Worm (Caenorhabditis elegans) whole organism, mixed stage, embryonic: ENCODE data around the gene str-206.

ENCODE experiments used
- M03D4.4 ChIP-seq: sonication (generic microtip); optimal IDR thresholded peaks from 2 replicates; lab custom pipeline; 2017; ENCODE audit warnings: mild to moderate bottlenecking, missing genetic modification characterization, missing compliant biosample characterization
- bed-3 ChIP-seq: fragments of 200-800 bp; sonication (Bioruptor generic); optimal IDR thresholded peaks from 3 replicates; lab custom pipeline; 2018; ENCODE audit warnings: mild to moderate bottlenecking, missing genetic modification characterization, moderate library complexity, missing compliant biosample characterization
- blmp-1 ChIP-seq: fragments of 150-350 bp; optimal IDR thresholded peaks from 2 replicates; lab custom pipeline; 2014; ENCODE audit warnings: missing biosample characterization, missing genetic modification characterization
- ceh-39 ChIP-seq: fragments of 150-350 bp; optimal IDR thresholded peaks from 2 replicates; lab custom pipeline; 2014; ENCODE audit warnings: missing biosample characterization, missing genetic modification characterization
- ceh-43 ChIP-seq: fragments of 200-800 bp; sonication (Bioruptor generic); optimal IDR thresholded peaks from 2 replicates; lab custom pipeline; 2018; ENCODE audit warnings: mild to moderate bottlenecking, missing genetic modification characterization, moderate library complexity, missing compliant biosample characterization
- ceh-83 ChIP-seq: fragments of 200-800 bp; sonication (Bioruptor generic); optimal IDR thresholded peaks from 2 replicates; lab custom pipeline; 2018; ENCODE audit warnings: mild to moderate bottlenecking, missing genetic modification characterization, missing compliant biosample characterization
- ces-1 ChIP-seq: fragments of 150-350 bp; optimal IDR thresholded peaks from 2 replicates; lab custom pipeline; 2014; ENCODE audit warnings: missing biosample characterization, missing genetic modification reagents, missing genetic modification characterization
- cnd-1 ChIP-seq: fragments of 200-800 bp; sonication (Bioruptor generic); optimal IDR thresholded peaks from 2 replicates; lab custom pipeline; 2018; ENCODE audit warnings: mild to moderate bottlenecking, missing genetic modification characterization, missing compliant biosample characterization
- drap-1 ChIP-seq: fragments of 200-800 bp; sonication (Bioruptor generic); optimal IDR thresholded peaks from 3 replicates; lab custom pipeline; 2018; ENCODE audit warnings: mild to moderate bottlenecking, missing genetic modification characterization, missing compliant biosample characterization
- elt-1 ChIP-seq: sonication (generic microtip); optimal IDR thresholded peaks from 2 replicates; lab custom pipeline; 2017; ENCODE audit warnings: missing genetic modification characterization, mild to moderate bottlenecking, missing compliant biosample characterization, antibody characterized with exemption, moderate library complexity, borderline replicate concordance; ENCODE audit not compliant: insufficient read depth
- elt-3 ChIP-seq: fragments of 150-350 bp; optimal IDR thresholded peaks from 2 replicates; lab custom pipeline; 2014; ENCODE audit warnings: missing biosample characterization, missing genetic modification characterization
- flh-1 ChIP-seq: fragments of 200-800 bp; sonication (Bioruptor generic); optimal IDR thresholded peaks from 2 replicates; lab custom pipeline; 2018; ENCODE audit warnings: mild to moderate bottlenecking, missing genetic modification characterization, moderate library complexity, missing compliant biosample characterization
- ham-2 ChIP-seq: fragments of 200-800 bp; sonication (Bioruptor generic); optimal IDR thresholded peaks from 2 replicates; lab custom pipeline; 2018; ENCODE audit warnings: mild to moderate bottlenecking, missing genetic modification characterization, missing compliant biosample characterization
- hlh-1 ChIP-seq: fragments of 150-350 bp; optimal IDR thresholded peaks from 2 replicates; lab custom pipeline; 2014; ENCODE audit warnings: missing biosample characterization, missing genetic modification reagents, missing genetic modification characterization
- lin-13 ChIP-seq: fragments of 150-350 bp; optimal IDR thresholded peaks from 2 replicates; lab custom pipeline; 2014; ENCODE audit warnings: missing biosample characterization, missing genetic modification characterization
- lin-32 ChIP-seq: fragments of 200-800 bp; sonication (Bioruptor generic); optimal IDR thresholded peaks from 2 replicates; lab custom pipeline; 2018; ENCODE audit warnings: mild to moderate bottlenecking, missing genetic modification characterization, missing compliant biosample characterization
- lsy-2 ChIP-seq: fragments of 150-350 bp; optimal IDR thresholded peaks from 2 replicates; lab custom pipeline; 2014; ENCODE audit warnings: missing biosample characterization, missing genetic modification characterization
- mab-5 ChIP-seq: fragments of 150-350 bp; optimal IDR thresholded peaks from 2 replicates; lab custom pipeline; 2014; ENCODE audit warnings: missing biosample characterization, missing genetic modification characterization
- mep-1 ChIP-seq: fragments of 150-350 bp; optimal IDR thresholded peaks from 2 replicates; lab custom pipeline; 2017; ENCODE audit warnings: missing biosample characterization, missing genetic modification reagents, missing genetic modification characterization, inconsistent platforms
- mls-2 ChIP-seq: sonication (generic microtip); optimal IDR thresholded peaks from 2 replicates; lab custom pipeline; 2016; ENCODE audit warnings: mild to moderate bottlenecking, missing genetic modification characterization, moderate library complexity, missing compliant biosample characterization
- nhr-12 ChIP-seq: fragments of 150-350 bp; optimal IDR thresholded peaks from 2 replicates; lab custom pipeline; 2014; ENCODE audit warnings: missing biosample characterization, missing genetic modification characterization
- nhr-2 ChIP-seq: fragments of 150-350 bp; optimal IDR thresholded peaks from 2 replicates; lab custom pipeline; 2014; ENCODE audit warnings: missing biosample characterization, missing genetic modification characterization
- nhr-237 ChIP-seq: fragments of 150-350 bp; optimal IDR thresholded peaks from 2 replicates; lab custom pipeline; 2014; ENCODE audit warnings: missing biosample characterization, missing genetic modification characterization
- nhr-28 ChIP-seq: fragments of 150-350 bp; optimal IDR thresholded peaks from 2 replicates; lab custom pipeline; 2014; ENCODE audit warnings: missing biosample characterization, missing genetic modification characterization
- nhr-76 ChIP-seq: sonication (generic microtip); optimal IDR thresholded peaks from 2 replicates; lab custom pipeline; 2017; ENCODE audit warnings: missing biosample characterization, missing genetic modification characterization
- pha-4 ChIP-seq: fragments of 150-350 bp; optimal IDR thresholded peaks from 2 replicates; lab custom pipeline; 2018; ENCODE audit warnings: missing biosample characterization, missing genetic modification reagents, missing genetic modification characterization
- sem-2 ChIP-seq: fragments of 200-800 bp; sonication (Bioruptor generic); optimal IDR thresholded peaks from 2 replicates; lab custom pipeline; 2018; ENCODE audit warnings: mild to moderate bottlenecking, missing genetic modification characterization, missing compliant biosample characterization
- snpc-4 ChIP-seq: fragments of 150-350 bp; optimal IDR thresholded peaks from 2 replicates; lab custom pipeline; 2014; ENCODE audit warnings: missing biosample characterization, missing genetic modification characterization
- sptf-1 ChIP-seq: sonication (generic microtip); optimal IDR thresholded peaks from 2 replicates; lab custom pipeline; 2017; ENCODE audit warnings: mild to moderate bottlenecking, missing genetic modification characterization, moderate library complexity, missing compliant biosample characterization
- tbx-8 ChIP-seq: fragments of 200-800 bp; sonication (Bioruptor generic); optimal IDR thresholded peaks from 2 replicates; lab custom pipeline; 2018; ENCODE audit warnings: mild to moderate bottlenecking, missing genetic modification characterization, moderate library complexity, missing compliant biosample characterization
- unc-120 ChIP-seq: sonication (generic microtip); optimal IDR thresholded peaks from 2 replicates; lab custom pipeline; 2017; ENCODE audit warnings: missing genetic modification characterization, missing compliant biosample characterization; ENCODE audit not compliant: poor library complexity, severe bottlenecking
- unc-39 ChIP-seq: fragments of 150-350 bp; optimal IDR thresholded peaks from 2 replicates; lab custom pipeline; 2014; ENCODE audit warnings: missing biosample characterization, missing genetic modification characterization
- unc-62 ChIP-seq: fragments of 150-350 bp; optimal IDR thresholded peaks from 2 replicates; lab custom pipeline; 2014; ENCODE audit warnings: missing biosample characterization, missing genetic modification reagents, missing genetic modification characterization
- zip-8 ChIP-seq: fragments of 150-350 bp; optimal IDR thresholded peaks from 2 replicates; lab custom pipeline; 2014; ENCODE audit warnings: missing biosample characterization, missing genetic modification characterization
- ztf-11 ChIP-seq: fragments of 150-350 bp; optimal IDR thresholded peaks from 2 replicates; lab custom pipeline; 2014; ENCODE audit warnings: missing biosample characterization, missing genetic modification characterization

str-206 gene

DNA sequence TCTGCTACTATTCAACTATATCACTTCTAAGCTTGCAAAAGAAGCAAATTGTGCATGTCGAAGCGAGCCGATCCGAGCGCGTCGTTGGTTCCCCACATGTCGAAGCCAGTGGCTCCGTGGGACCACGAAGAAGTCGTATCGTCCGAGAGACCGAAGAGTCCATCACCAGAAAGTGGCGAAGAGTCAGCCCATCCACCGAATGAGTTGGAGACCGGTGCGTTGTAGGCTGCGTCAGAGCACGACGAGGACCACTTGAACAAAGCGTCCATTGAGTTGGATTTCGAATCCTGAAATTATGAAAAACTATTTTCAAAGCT is 6.0 kb downstream of the str-206 start:
- TF ChIP-seq nhr-12 (tag; lab: Kevin White, UChicago), result no peak
- TF ChIP-seq, all 35 proteins: peak for 0

DNA sequence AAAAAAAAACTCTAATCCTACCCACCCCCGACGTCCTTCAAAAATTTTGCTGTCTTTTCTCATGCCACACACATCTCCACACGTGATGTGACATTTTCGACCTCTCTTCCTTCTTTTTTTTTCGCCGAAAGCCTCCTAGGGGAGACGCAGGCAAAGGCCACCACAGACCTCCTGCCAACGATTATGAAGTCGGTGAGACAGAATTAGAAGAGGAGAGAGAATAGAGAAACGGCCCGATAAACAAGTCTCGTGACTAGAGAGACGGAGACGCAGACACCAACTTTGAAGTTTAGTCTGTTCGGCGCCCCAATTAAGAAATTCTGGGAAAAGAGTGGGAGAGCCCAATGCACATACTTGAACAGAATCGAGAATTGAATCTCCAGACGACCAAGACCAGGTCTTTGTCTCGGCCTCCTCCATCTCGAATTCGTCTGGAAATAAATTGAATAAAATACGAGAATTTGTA is 6.6 kb downstream of the str-206 start:
- TF ChIP-seq flh-1 (no peak), ham-2 (GFP tag; lab: Kevin White, UChicago) (no peak), lin-13 (tag; lab: Kevin White, UChicago) (no peak), nhr-237 (tag; lab: Kevin White, UChicago) (peak; percentile 51), ceh-43 (GFP tag; lab: Kevin White, UChicago) (no peak), zip-8 (no peak), tbx-8 (GFP tag; lab: Kevin White, UChicago) (no peak), bed-3 (GFP tag; lab: Kevin White, UChicago) (no peak), unc-39 (tag; lab: Kevin White, UChicago) (no peak), elt-3 (tag; lab: Kevin White, UChicago) (peak; percentile 0), blmp-1 (tag; lab: Kevin White, UChicago) (no peak), sptf-1 (tag; lab: Kevin White, UChicago) (no peak), sem-2 (GFP tag; lab: Kevin White, UChicago) (no peak), nhr-28 (tag; lab: Kevin White, UChicago) (no peak), nhr-76 (tag; lab: Kevin White, UChicago) (no peak), lin-32 (no peak), ces-1 (GFP tag; lab: Kevin White, UChicago) (peak; percentile 85), nhr-12 (tag; lab: Kevin White, UChicago) (no peak), cnd-1 (tag; lab: Kevin White, UChicago) (no peak), hlh-1 (tag; lab: Kevin White, UChicago) (peak; percentile 67), lsy-2 (tag; lab: Kevin White, UChicago) (peak; percentile 44), elt-1 (tag; lab: Kevin White, UChicago) (peak; percentile 57), M03D4.4 (tag; lab: Kevin White, UChicago) (no peak), mab-5 (tag; lab: Kevin White, UChicago) (no peak), ztf-11 (tag; lab: Kevin White, UChicago) (peak; percentile 47), pha-4 (tag; lab: Kevin White, UChicago) (no peak), snpc-4 (tag; lab: Kevin White, UChicago) (no peak), unc-120 (tag; lab: Kevin White, UChicago) (peak; percentile 83), ceh-39 (no peak), nhr-2 (tag; lab: Kevin White, UChicago) (no peak), ceh-83 (GFP tag; lab: Kevin White, UChicago) (no peak), mep-1 (tag; lab: Kevin White, UChicago) (peak; percentile 69), mls-2 (tag; lab: Kevin White, UChicago) (no peak), unc-62 (GFP tag; lab: Kevin White, UChicago) (peak; percentile 84), drap-1 (GFP tag; lab: Kevin White, UChicago) (peak; percentile 22)

DNA sequence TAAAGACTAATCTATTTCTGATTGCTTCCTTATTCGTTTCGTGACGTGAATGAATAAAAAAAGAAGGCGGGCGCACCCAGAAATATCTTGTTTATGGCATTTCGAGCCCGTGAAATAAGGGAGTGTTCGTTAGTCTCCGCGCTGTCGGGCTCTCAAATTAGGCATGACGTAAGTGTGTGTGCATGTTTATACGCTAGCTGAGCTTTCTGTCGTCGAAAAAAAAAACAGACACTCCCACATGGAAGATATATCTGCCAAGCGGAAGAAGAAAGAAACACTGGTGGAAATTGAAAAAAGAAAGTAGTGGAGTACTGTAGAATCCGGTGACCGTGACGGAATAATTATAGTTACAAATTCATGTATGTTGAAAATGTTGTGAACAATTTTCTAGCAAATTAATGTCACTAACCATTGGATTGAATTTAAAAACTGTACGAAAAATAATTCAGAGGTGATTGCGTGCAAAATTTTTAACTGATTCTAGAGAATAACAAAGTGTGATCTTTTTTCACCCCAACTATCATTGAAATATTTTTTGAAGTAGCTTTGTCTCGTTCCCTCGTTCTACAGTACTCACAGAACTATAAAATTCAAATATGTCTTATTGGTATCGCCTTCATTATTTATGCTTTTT is 7.2 kb downstream of the str-206 start:
- TF ChIP-seq nhr-12 (tag; lab: Kevin White, UChicago), result no peak
- TF ChIP-seq zip-8, result no peak
- TF ChIP-seq mls-2 (tag; lab: Kevin White, UChicago), result no peak
- no peak for TF ChIP-seq ces-1 (GFP tag; lab: Kevin White, UChicago)
- no peak for TF ChIP-seq hlh-1 (tag; lab: Kevin White, UChicago)
- TF ChIP-seq drap-1 (GFP tag; lab: Kevin White, UChicago), result no peak
- TF ChIP-seq nhr-237 (tag; lab: Kevin White, UChicago), result no peak
- no peak for TF ChIP-seq ceh-39
- no peak for TF ChIP-seq snpc-4 (tag; lab: Kevin White, UChicago)
